Fruit fly (Drosophila melanogaster) whole organism, embryonic: ENCODE results near the gene CG6236.

Experiments used
- Abd-B ChIP-seq: fragments of 200-800 bp; sonication (Bioruptor generic); optimal IDR thresholded peaks from 2 replicates; lab custom pipeline; 2018; ENCODE audit warnings: missing biosample characterization, mild to moderate bottlenecking, missing genetic modification characterization, moderate library complexity
- Adf1 ChIP-seq: fragments of 200-800 bp; sonication (Bioruptor generic); IDR thresholded peaks from 2 replicates; pipeline ENCODE4 v1.3.6; 2022; ENCODE audit warnings: missing biosample characterization, missing genetic modification characterization
- Antp ChIP-seq: fragments of 200-800 bp; sonication (Bioruptor generic); optimal IDR thresholded peaks from 3 replicates; lab custom pipeline; 2016; ENCODE audit warnings: missing biosample characterization, missing genetic modification characterization
- Asciz ChIP-seq: fragments of 200-800 bp; sonication (Bioruptor generic); optimal IDR thresholded peaks from 2 replicates; lab custom pipeline; 2017; ENCODE audit warnings: missing biosample characterization, mild to moderate bottlenecking, missing genetic modification characterization, missing genetic modification reagents
- CG10431 ChIP-seq: fragments of 200-800 bp; sonication (Bioruptor generic); optimal IDR thresholded peaks from 3 replicates; lab custom pipeline; 2018; ENCODE audit warnings: missing biosample characterization, mild to moderate bottlenecking, missing genetic modification characterization
- CG11093 ChIP-seq: fragments of 200-800 bp; sonication (Bioruptor generic); IDR thresholded peaks from 3 replicates; pipeline ENCODE4 v1.3.6; 2022; ENCODE audit warnings: missing biosample characterization, missing genetic modification characterization
- CG11723 ChIP-seq: fragments of 200-800 bp; sonication (Bioruptor generic); optimal IDR thresholded peaks from 2 replicates; lab custom pipeline; 2017; ENCODE audit warnings: missing biosample characterization, mild to moderate bottlenecking, missing genetic modification characterization
- CG12744 ChIP-seq: fragments of 200-800 bp; sonication (Bioruptor generic); optimal IDR thresholded peaks from 2 replicates; lab custom pipeline; 2016; ENCODE audit warnings: missing biosample characterization, missing genetic modification characterization
- CG13775 ChIP-seq: fragments of 200-800 bp; sonication (Bioruptor generic); optimal IDR thresholded peaks from 3 replicates; lab custom pipeline; 2017; ENCODE audit warnings: missing biosample characterization, mild to moderate bottlenecking, missing genetic modification characterization
- CG14860 ChIP-seq: fragments of 200-800 bp; sonication (Bioruptor generic); IDR thresholded peaks from 3 replicates; pipeline ENCODE4 v1.3.6; 2022; ENCODE audit warnings: missing biosample characterization, missing genetic modification characterization; ENCODE audit not compliant: partially characterized antibody
- CG15269 ChIP-seq: fragments of 200-800 bp; sonication (Bioruptor generic); optimal IDR thresholded peaks from 2 replicates; lab custom pipeline; 2018; ENCODE audit warnings: missing biosample characterization, mild to moderate bottlenecking, missing genetic modification characterization, moderate library complexity
- CG15601 ChIP-seq: fragments of 200-800 bp; sonication (Bioruptor generic); optimal IDR thresholded peaks from 3 replicates; lab custom pipeline; 2019; ENCODE audit warnings: missing biosample characterization, mild to moderate bottlenecking, missing genetic modification characterization, moderate library complexity
- CG1603 ChIP-seq: fragments of 200-800 bp; sonication (Bioruptor generic); optimal IDR thresholded peaks from 2 replicates; lab custom pipeline; 2019; ENCODE audit warnings: missing biosample characterization, mild to moderate bottlenecking, missing genetic modification characterization, moderate library complexity
- CG17912 ChIP-seq: fragments of 200-800 bp; sonication (Bioruptor generic); optimal IDR thresholded peaks from 2 replicates; lab custom pipeline; 2018; ENCODE audit warnings: missing biosample characterization, mild to moderate bottlenecking, missing genetic modification characterization
- CG18764 ChIP-seq: fragments of 200-800 bp; sonication (Bioruptor generic); optimal IDR thresholded peaks from 3 replicates; lab custom pipeline; 2016; ENCODE audit warnings: missing biosample characterization, missing genetic modification characterization
- CG31365 ChIP-seq: fragments of 200-800 bp; sonication (Bioruptor generic); optimal IDR thresholded peaks from 2 replicates; lab custom pipeline; 2018; ENCODE audit warnings: missing biosample characterization, mild to moderate bottlenecking, missing genetic modification characterization
- CG4360 ChIP-seq: fragments of 200-800 bp; sonication (Bioruptor generic); IDR thresholded peaks from 2 replicates; pipeline ENCODE4 v1.3.6; 2022; ENCODE audit warnings: missing biosample characterization, missing genetic modification characterization
- CG6272 ChIP-seq: fragments of 200-800 bp; sonication (Bioruptor generic); IDR thresholded peaks from 2 replicates; pipeline ENCODE4 v1.3.6; 2022; ENCODE audit warnings: missing biosample characterization, missing genetic modification characterization
- CG7786 ChIP-seq: fragments of 200-800 bp; sonication (Bioruptor generic); optimal IDR thresholded peaks from 2 replicates; lab custom pipeline; 2016; ENCODE audit warnings: missing biosample characterization, missing genetic modification characterization
- CG8765 ChIP-seq: fragments of 200-800 bp; sonication (Bioruptor generic); IDR thresholded peaks from 2 replicates; pipeline ENCODE4 v1.3.6; 2022; ENCODE audit warnings: missing biosample characterization, missing genetic modification characterization
- CG9609 ChIP-seq: fragments of 200-800 bp; sonication (Bioruptor generic); optimal IDR thresholded peaks from 3 replicates; lab custom pipeline; 2016; ENCODE audit warnings: missing biosample characterization, missing genetic modification characterization
- CG9876 ChIP-seq: fragments of 200-800 bp; sonication (Bioruptor generic); optimal IDR thresholded peaks from 2 replicates; lab custom pipeline; 2016; ENCODE audit warnings: missing biosample characterization, missing genetic modification characterization
- CkIIα-i1 ChIP-seq: fragments of 200-800 bp; sonication (Bioruptor generic); IDR thresholded peaks from 2 replicates; pipeline ENCODE4 v1.3.6; 2022; ENCODE audit warnings: missing biosample characterization, missing genetic modification characterization
- CoRest ChIP-seq: fragments of 200-800 bp; sonication (Bioruptor generic); optimal IDR thresholded peaks from 3 replicates; lab custom pipeline; 2018; ENCODE audit warnings: missing biosample characterization, mild to moderate bottlenecking, missing genetic modification characterization, moderate library complexity
- Drgx ChIP-seq: fragments of 200-800 bp; sonication (Bioruptor generic); IDR thresholded peaks from 2 replicates; pipeline ENCODE4 v1.3.6; 2022; ENCODE audit warnings: missing biosample characterization, missing genetic modification characterization
- Fer1 ChIP-seq: fragments of 200-800 bp; sonication (Bioruptor generic); optimal IDR thresholded peaks from 2 replicates; lab custom pipeline; 2017; ENCODE audit warnings: missing biosample characterization, mild to moderate bottlenecking, missing genetic modification characterization
- HLHmδ ChIP-seq: fragments of 200-800 bp; sonication (Bioruptor generic); optimal IDR thresholded peaks from 2 replicates; lab custom pipeline; 2018; ENCODE audit warnings: missing biosample characterization, mild to moderate bottlenecking, missing genetic modification characterization, moderate library complexity
- MESR4 ChIP-seq: fragments of 200-800 bp; sonication (Bioruptor generic); optimal IDR thresholded peaks from 2 replicates; lab custom pipeline; 2018; ENCODE audit warnings: missing biosample characterization, mild to moderate bottlenecking, missing genetic modification characterization, moderate library complexity
- Mrtf ChIP-seq: fragments of 200-800 bp; sonication (Bioruptor generic); IDR thresholded peaks from 3 replicates; pipeline ENCODE4 v1.3.6; 2022; ENCODE audit warnings: missing biosample characterization, missing genetic modification characterization
- NC2β ChIP-seq: fragments of 200-800 bp; sonication (Bioruptor generic); optimal IDR thresholded peaks from 2 replicates; lab custom pipeline; 2016; ENCODE audit warnings: missing biosample characterization, missing genetic modification characterization
- NK7.1 ChIP-seq: fragments of 200-800 bp; sonication (Bioruptor generic); optimal IDR thresholded peaks from 3 replicates; lab custom pipeline; 2016; ENCODE audit warnings: missing biosample characterization, missing genetic modification characterization
- Ptx1 ChIP-seq: fragments of 200-800 bp; sonication (Bioruptor generic); IDR thresholded peaks from 2 replicates; pipeline ENCODE4 v1.3.6; 2022; ENCODE audit warnings: missing biosample characterization, missing genetic modification characterization
- Xbp1 ChIP-seq: fragments of 200-800 bp; sonication (Bioruptor generic); optimal IDR thresholded peaks from 3 replicates; lab custom pipeline; 2016; ENCODE audit warnings: missing biosample characterization, mild to moderate bottlenecking, missing genetic modification characterization
- az2 ChIP-seq: fragments of 200-800 bp; sonication (Bioruptor generic); optimal IDR thresholded peaks from 3 replicates; lab custom pipeline; 2016; ENCODE audit warnings: missing biosample characterization, missing genetic modification characterization
- caup ChIP-seq: fragments of 200-800 bp; sonication (Bioruptor generic); optimal IDR thresholded peaks from 3 replicates; lab custom pipeline; 2017; ENCODE audit warnings: missing biosample characterization, mild to moderate bottlenecking, missing genetic modification characterization, moderate library complexity; ENCODE audit not compliant: severe bottlenecking
- crc ChIP-seq: fragments of 200-800 bp; sonication (Bioruptor generic); optimal IDR thresholded peaks from 2 replicates; lab custom pipeline; 2016; ENCODE audit warnings: missing biosample characterization, missing genetic modification characterization
- disco-r ChIP-seq: fragments of 200-800 bp; sonication (Bioruptor generic); optimal IDR thresholded peaks from 2 replicates; lab custom pipeline; 2016; ENCODE audit warnings: missing biosample characterization, missing genetic modification characterization
- dmrt11E ChIP-seq: fragments of 200-800 bp; sonication (Bioruptor generic); optimal IDR thresholded peaks from 3 replicates; lab custom pipeline; 2018; ENCODE audit warnings: missing biosample characterization, mild to moderate bottlenecking, missing genetic modification characterization, moderate library complexity
- dpn ChIP-seq, 2 experiments: fragments of 200-800 bp; sonication (Bioruptor generic); optimal IDR thresholded peaks; 3 replicates each; lab custom pipeline; 2016; ENCODE audit warnings: missing biosample characterization in 2 of 2, missing genetic modification characterization in 2 of 2
- fd64A ChIP-seq: fragments of 200-800 bp; sonication (Bioruptor generic); optimal IDR thresholded peaks from 3 replicates; lab custom pipeline; 2018; ENCODE audit warnings: missing biosample characterization, mild to moderate bottlenecking, missing genetic modification characterization
- gce ChIP-seq: fragments of 200-800 bp; sonication (Bioruptor generic); IDR thresholded peaks from 3 replicates; pipeline ENCODE4 v1.3.6; 2022; ENCODE audit warnings: missing biosample characterization, missing genetic modification characterization
- lov ChIP-seq, 2 experiments: fragments of 200-800 bp in 1 of 2; fragments of >200 bp in 1 of 2; sonication (Bioruptor generic) in 1 of 2; IDR thresholded peaks in 1 of 2; optimal IDR thresholded peaks in 1 of 2; 2 replicates in 1 of 2; 3 replicates in 1 of 2; pipeline versions ENCODE4 v1.3.6 to Lab custom; 2017 to 2022; ENCODE audit warnings: missing biosample characterization in 1 of 2, missing genetic modification characterization in 1 of 2
- luna ChIP-seq: fragments of 200-800 bp; sonication (Bioruptor generic); optimal IDR thresholded peaks from 2 replicates; lab custom pipeline; 2016; ENCODE audit warnings: missing biosample characterization, missing genetic modification characterization
- maf-S ChIP-seq: fragments of 200-800 bp; sonication (Bioruptor generic); optimal IDR thresholded peaks from 2 replicates; lab custom pipeline; 2016; ENCODE audit warnings: missing biosample characterization, missing genetic modification characterization
- p53 ChIP-seq: fragments of 200-800 bp; sonication (Bioruptor generic); optimal IDR thresholded peaks from 2 replicates; lab custom pipeline; 2016; ENCODE audit warnings: missing biosample characterization, missing genetic modification characterization
- pita ChIP-seq: fragments of 200-800 bp; sonication (Bioruptor generic); optimal IDR thresholded peaks from 2 replicates; lab custom pipeline; 2017; ENCODE audit warnings: missing biosample characterization, mild to moderate bottlenecking, missing genetic modification characterization
- salm ChIP-seq: fragments of 200-800 bp; sonication (Bioruptor generic); optimal IDR thresholded peaks from 2 replicates; lab custom pipeline; 2018; ENCODE audit warnings: missing biosample characterization, mild to moderate bottlenecking, missing genetic modification characterization
- schlank ChIP-seq: fragments of 200-800 bp; sonication (Bioruptor generic); optimal IDR thresholded peaks from 2 replicates; lab custom pipeline; 2018; ENCODE audit warnings: missing biosample characterization, mild to moderate bottlenecking, missing genetic modification characterization
- sim ChIP-seq: fragments of 200-800 bp; sonication (Bioruptor generic); IDR thresholded peaks from 2 replicates; pipeline ENCODE4 v1.3.6; 2022; ENCODE audit warnings: missing biosample characterization, missing genetic modification characterization
- so ChIP-seq: fragments of 200-800 bp; sonication (Bioruptor generic); IDR thresholded peaks from 3 replicates; pipeline ENCODE4 v1.3.6; 2022; ENCODE audit warnings: missing biosample characterization, missing genetic modification characterization
- stwl ChIP-seq: fragments of 200-800 bp; sonication (Bioruptor generic); optimal IDR thresholded peaks from 3 replicates; lab custom pipeline; 2018; ENCODE audit warnings: missing biosample characterization, mild to moderate bottlenecking, missing genetic modification characterization, moderate library complexity
- unpg ChIP-seq: fragments of 200-800 bp; sonication (Bioruptor generic); optimal IDR thresholded peaks from 3 replicates; lab custom pipeline; 2018; ENCODE audit warnings: missing biosample characterization, mild to moderate bottlenecking, missing genetic modification characterization, moderate library complexity

Gene CG6236

DNA sequence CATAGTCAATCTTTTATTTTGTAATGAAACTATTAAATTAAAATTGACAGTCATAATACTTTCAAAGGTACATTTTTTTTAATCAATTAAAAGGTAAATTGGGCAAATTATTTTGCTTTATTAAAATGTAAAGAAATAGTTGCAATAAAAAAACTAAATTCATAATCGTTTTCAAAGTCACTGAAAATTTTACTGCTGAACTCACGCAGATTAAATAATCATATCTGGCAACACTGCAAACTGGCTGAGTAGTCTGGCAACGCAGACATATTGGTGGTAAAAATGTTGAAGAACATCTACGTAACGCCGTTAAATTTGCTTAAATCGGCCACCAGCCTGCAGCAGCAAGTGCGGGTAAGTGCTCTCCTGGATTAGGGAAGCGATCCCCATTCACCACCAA lies 2.4 kb upstream of the CG6236 start, which contains the start of gene mRpL9 (continued):
- TF ChIP-seq Asciz (GFP tag; lab: Kevin White, UChicago): no peak
- peak; percentile 63 for TF ChIP-seq MESR4 (GFP tag; lab: Kevin White, UChicago)
- TF ChIP-seq CG7786 (GFP tag; lab: Kevin White, UChicago): no peak
- TF ChIP-seq CG4360 (GFP tag; lab: Robert Waterston, UW): no peak
- TF ChIP-seq CG11093 (GFP tag; lab: Robert Waterston, UW): no peak
- no peak for TF ChIP-seq CG11723
- TF ChIP-seq CG1603 (tag; lab: Kevin White, UChicago): peak; percentile 61
- TF ChIP-seq sim (GFP tag; lab: Robert Waterston, UW): no peak
- peak; percentile 5 for TF ChIP-seq CG12744
- peak; percentile 39 for TF ChIP-seq CoRest (tag; lab: Kevin White, UChicago)
- TF ChIP-seq Drgx: no peak
- TF ChIP-seq pita (GFP tag; lab: Kevin White, UChicago): no peak
- TF ChIP-seq schlank (tag; lab: Kevin White, UChicago): no peak
- no peak for TF ChIP-seq CG14860 (GFP tag; lab: Robert Waterston, UW)
- TF ChIP-seq dpn (GFP tag; optimal IDR thresholded peaks at IDR 0.05; lab: Kevin White, UChicago): peak in 1 of 2 experiments; percentile 34
- no peak for TF ChIP-seq caup (GFP tag; lab: Kevin White, UChicago)
- no peak for TF ChIP-seq CG8765 (GFP tag; lab: Robert Waterston, UW)
- no peak for TF ChIP-seq gce
- no peak for TF ChIP-seq CG6272 (GFP tag; lab: Robert Waterston, UW)
- no peak for TF ChIP-seq CG17912 (GFP tag; lab: Kevin White, UChicago)
- TF ChIP-seq luna (GFP tag; lab: Kevin White, UChicago): no peak
- no peak for TF ChIP-seq CG15269
- TF ChIP-seq CG9609 (GFP tag; lab: Kevin White, UChicago): no peak
- TF ChIP-seq az2 (GFP tag; lab: Kevin White, UChicago): no peak
- TF ChIP-seq salm: no peak
- no peak for TF ChIP-seq CG31365 (tag; lab: Kevin White, UChicago)
- no peak for TF ChIP-seq disco-r (GFP tag; lab: Kevin White, UChicago)
- TF ChIP-seq unpg: no peak
- TF ChIP-seq maf-S (GFP tag; lab: Kevin White, UChicago): no peak
- TF ChIP-seq CG18764: no peak
- TF ChIP-seq fd64A (GFP tag; lab: Kevin White, UChicago): no peak
- no peak for TF ChIP-seq Xbp1
- TF ChIP-seq CG13775: no peak
- no peak for TF ChIP-seq CkIIα-i1 (GFP tag; lab: Robert Waterston, UW)
- no peak for TF ChIP-seq dmrt11E (tag; lab: Kevin White, UChicago)
- peak; percentile 17 for TF ChIP-seq Antp (GFP tag; lab: Kevin White, UChicago)
- TF ChIP-seq CG10431 (GFP tag; lab: Kevin White, UChicago): no peak
- TF ChIP-seq CG15601 (tag; lab: Kevin White, UChicago): no peak
- no peak for TF ChIP-seq Adf1
- no peak for TF ChIP-seq so (GFP tag; lab: Robert Waterston, UW)
- TF ChIP-seq NC2β (GFP tag; lab: Kevin White, UChicago): no peak
- no peak for TF ChIP-seq NK7.1 (GFP tag; lab: Kevin White, UChicago)
- TF ChIP-seq Abd-B (GFP tag; lab: Kevin White, UChicago): peak; percentile 91
- TF ChIP-seq CG9876 (GFP tag; lab: Kevin White, UChicago): no peak
- TF ChIP-seq lov (optimal IDR thresholded peaks at IDR 0.05; lab: Kevin White, UChicago): no peak
- no peak for TF ChIP-seq lov (GFP tag; IDR thresholded peaks at IDR 0.05; lab: Robert Waterston, UW)
- no peak for TF ChIP-seq crc (GFP tag; lab: Kevin White, UChicago)
- TF ChIP-seq p53 (GFP tag; lab: Kevin White, UChicago): no peak
- TF ChIP-seq stwl (tag; lab: Kevin White, UChicago): peak; percentile 48
- TF ChIP-seq Mrtf (GFP tag; lab: Robert Waterston, UW): no peak
- no peak for TF ChIP-seq Ptx1
- TF ChIP-seq Fer1: peak; percentile 20
- no peak for TF ChIP-seq HLHmδ (GFP tag; lab: Kevin White, UChicago)
